Worm (Caenorhabditis elegans): Measurements from ENCODE around the gene F08D12.2.

The F08D12.2 gene

ce11 chrII:2831173-2831572 lies 49.7 kb downstream of the F08D12.2 start, which contains the start of gene K12H6.6:
Gene K12H6.6 (minus strand): TSS chrII:2831233.
- TF ChIP-seq hlh-30 (tag; optimal IDR thresholded peaks at IDR 0.05; ENCODE audit: insufficient read depth) = peak; percentile 81
- 0 out of 2 replicates have a peak, but pooled peaks have one; percentile 19 for TF ChIP-seq dmd-6 (GFP tag; IDR thresholded peaks at IDR 0.05)
- no peak for TF ChIP-seq sdz-12 (GFP tag; optimal IDR thresholded peaks at IDR 0.05)
- no peak for TF ChIP-seq pqm-1 (tag; optimal IDR thresholded peaks at IDR 0.05)
- no peak for TF ChIP-seq ceh-32 (tag; optimal IDR thresholded peaks at IDR 0.05; ENCODE audit: poor library complexity)
- peak; percentile 11 for TF ChIP-seq dve-1 (tag; optimal IDR thresholded peaks at IDR 0.05; ENCODE audit: insufficient read depth)
- TF ChIP-seq daf-16 (GFP tag; optimal IDR thresholded peaks at IDR 0.05) = no peak
- peak; percentile 2 for TF ChIP-seq daf-16 (tag; optimal IDR thresholded peaks at IDR 0.05)
- TF ChIP-seq nhr-111 (GFP tag; optimal IDR thresholded peaks at IDR 0.05) = no peak
- peak in 1 of 2 experiments; percentile 24 for TF ChIP-seq lsy-2 (tag; optimal IDR thresholded peaks at IDR 0.05)
- peak; percentile 65 for TF ChIP-seq aha-1 (tag)
- TF ChIP-seq nhr-28 (tag; optimal IDR thresholded peaks at IDR 0.05) = peak; percentile 17
- no peak for TF ChIP-seq D1046.2 (GFP tag; IDR thresholded peaks at IDR 0.05)
- TF ChIP-seq T20F7.1 (GFP tag; optimal IDR thresholded peaks at IDR 0.05) = no peak
- TF ChIP-seq hlh-11 (tag; optimal IDR thresholded peaks at IDR 0.05) = peak; percentile 29

ce11 chrII:2832098-2832497 lies 50.6 kb downstream of the F08D12.2 start:
- TF ChIP-seq fos-1 (tag; optimal IDR thresholded peaks at IDR 0.05) (no peak), skn-1 (tag; optimal IDR thresholded peaks at IDR 0.05) (no peak), rbr-2 (tag; optimal IDR thresholded peaks at IDR 0.05) (no peak), mdt-29 (GFP tag; IDR thresholded peaks at IDR 0.05) (no peak), ces-1 (GFP tag; optimal IDR thresholded peaks at IDR 0.05) (no peak), ceh-28 (tag; optimal IDR thresholded peaks at IDR 0.05) (no peak), ama-1 (optimal IDR thresholded peaks at IDR 0.05) (no peak), egl-27 (tag; optimal IDR thresholded peaks at IDR 0.05) (no peak), nhr-77 (tag; optimal IDR thresholded peaks at IDR 0.05) (no peak), daf-12 (tag; optimal IDR thresholded peaks at IDR 0.05) (no peak), duxl-1 (tag; optimal IDR thresholded peaks at IDR 0.05; ENCODE audit: poor library complexity) (no peak), dpl-1 (GFP tag; optimal IDR thresholded peaks at IDR 0.05) (no peak), lin-13 (GFP tag; optimal IDR thresholded peaks at IDR 0.05) (no peak), lsy-2 (tag; optimal IDR thresholded peaks at IDR 0.05) (peak in 1 of 2 experiments; percentile 38), mdl-1 (tag; optimal IDR thresholded peaks at IDR 0.05) (no peak), arid-1 (GFP tag; conservative IDR thresholded peaks at IDR 0.05) (no peak), ZK546.5 (tag; optimal IDR thresholded peaks at IDR 0.05) (no peak), Y48G9A.11 (GFP tag; IDR thresholded peaks at IDR 0.05) (no peak), aha-1 (tag) (peak; percentile 36), Y105C5A.15 (GFP tag; IDR thresholded peaks at IDR 0.05) (no peak), pha-4 (GFP tag; IDR thresholded peaks at IDR 0.05) (no peak), pha-4 (tag; optimal IDR thresholded peaks at IDR 0.05) (peak; percentile 50), T26A8.4 (GFP tag; IDR thresholded peaks at IDR 0.05) (no peak), cey-2 (tag; optimal IDR thresholded peaks at IDR 0.05; ENCODE audit: borderline replicate concordance, insufficient read depth) (no peak), jun-1 (tag; optimal IDR thresholded peaks at IDR 0.05) (no peak), F37D6.2 (tag; optimal IDR thresholded peaks at IDR 0.05) (no peak), nhr-48 (tag; optimal IDR thresholded peaks at IDR 0.05) (no peak), dmd-9 (GFP tag; IDR thresholded peaks at IDR 0.05) (no peak), madf-9 (GFP tag; conservative IDR thresholded peaks at IDR 0.05) (no peak), ceh-32 (tag; optimal IDR thresholded peaks at IDR 0.05; ENCODE audit: poor library complexity) (no peak), ceh-62 (tag; optimal IDR thresholded peaks at IDR 0.05) (no peak), pqm-1 (tag; optimal IDR thresholded peaks at IDR 0.05) (no peak), nhr-6 (tag; optimal IDR thresholded peaks at IDR 0.05) (peak; percentile 25), daf-16 (GFP tag; optimal IDR thresholded peaks at IDR 0.05) (peak in 1 of 2 experiments; percentile 11), daf-16 (tag; optimal IDR thresholded peaks at IDR 0.05) (peak; percentile 40), hmg-1.1 (GFP tag; IDR thresholded peaks at IDR 0.05) (no peak), F49E8.2 (tag; optimal IDR thresholded peaks at IDR 0.05; ENCODE audit: borderline replicate concordance) (no peak), ceh-82 (tag; optimal IDR thresholded peaks at IDR 0.05) (no peak), Y5F2A.4 (GFP tag; optimal IDR thresholded peaks at IDR 0.05) (no peak), snpc-4 (tag; optimal IDR thresholded peaks at IDR 0.05) (no peak), nhr-28 (tag; optimal IDR thresholded peaks at IDR 0.05) (peak; percentile 53), ceh-20 (GFP tag; IDR thresholded peaks at IDR 0.05) (no peak)

Data from whole organism, L4 larva.